Worm (Caenorhabditis elegans): ENCODE data around the gene nhr-36.

The nhr-36 gene

ce11 chrV:9224377-9224776 is 37.0 kb downstream of the nhr-36 start:
- TF ChIP-seq nhr-11 (tag; optimal IDR thresholded peaks at IDR 0.05) (no peak), eyg-1 (tag; optimal IDR thresholded peaks at IDR 0.05) (no peak)

- TF ChIP-seq ceh-9 (tag; optimal IDR thresholded peaks at IDR 0.05): no peak
- no peak for TF ChIP-seq sdc-2 (tag; optimal IDR thresholded peaks at IDR 0.05)
- no peak for TF ChIP-seq pros-1 (tag; optimal IDR thresholded peaks at IDR 0.05)
- no peak for TF ChIP-seq elt-4 (tag; optimal IDR thresholded peaks at IDR 0.05)
- no peak for TF ChIP-seq nhr-232 (tag; optimal IDR thresholded peaks at IDR 0.05)
- no peak for TF ChIP-seq ceh-48 (tag; optimal IDR thresholded peaks at IDR 0.05)
- no peak for TF ChIP-seq sox-4 (tag; optimal IDR thresholded peaks at IDR 0.05)
- TF ChIP-seq ceh-2 (tag; optimal IDR thresholded peaks at IDR 0.05): no peak
- no peak for TF ChIP-seq hlh-13 (GFP tag; optimal IDR thresholded peaks at IDR 0.05)
- no peak for TF ChIP-seq unc-86 (tag; optimal IDR thresholded peaks at IDR 0.05)
These were observed 38.6 kb downstream of the nhr-36 start for ce11 chrV:9222819-9223218.

ce11 chrV:9221566-9221965 is 39.8 kb downstream of the nhr-36 start, which contains the start of gene grd-6:
grd-6 (plus strand) TSS chrV:9221866.
- TF ChIP-seq fkh-6 (tag; optimal IDR thresholded peaks at IDR 0.05) (no peak), lim-6 (tag; optimal IDR thresholded peaks at IDR 0.05) (no peak), hlh-13 (GFP tag; optimal IDR thresholded peaks at IDR 0.05) (no peak), pha-2 (tag; optimal IDR thresholded peaks at IDR 0.05) (no peak), ceh-48 (tag; optimal IDR thresholded peaks at IDR 0.05) (no peak), hlh-15 (tag; optimal IDR thresholded peaks at IDR 0.05) (no peak), syd-9 (tag; optimal IDR thresholded peaks at IDR 0.05) (no peak), unc-42 (tag; optimal IDR thresholded peaks at IDR 0.05) (no peak), ceh-34 (tag; optimal IDR thresholded peaks at IDR 0.05) (no peak), ceh-31 (tag; optimal IDR thresholded peaks at IDR 0.05) (no peak), ceh-19 (GFP tag; optimal IDR thresholded peaks at IDR 0.05) (no peak), dve-1 (tag; optimal IDR thresholded peaks at IDR 0.05) (no peak), ztf-16 (tag; optimal IDR thresholded peaks at IDR 0.05) (no peak), C38D4.7 (GFP tag; optimal IDR thresholded peaks at IDR 0.05) (no peak), ahr-1 (tag; optimal IDR thresholded peaks at IDR 0.05) (no peak)

- TF ChIP-seq ceh-30 (tag; optimal IDR thresholded peaks at IDR 0.05) (no peak), nhr-232 (tag; optimal IDR thresholded peaks at IDR 0.05) (no peak), ama-1 (optimal IDR thresholded peaks at IDR 0.05) (no peak), unc-42 (tag; optimal IDR thresholded peaks at IDR 0.05) (peak; percentile 56), tbx-2 (tag; optimal IDR thresholded peaks at IDR 0.05) (no peak), pros-1 (tag; optimal IDR thresholded peaks at IDR 0.05) (no peak), syd-9 (tag; optimal IDR thresholded peaks at IDR 0.05) (no peak), ceh-24 (tag; optimal IDR thresholded peaks at IDR 0.05) (no peak), ceh-31 (tag; optimal IDR thresholded peaks at IDR 0.05) (peak; percentile 24), hlh-6 (tag; optimal IDR thresholded peaks at IDR 0.05) (no peak), dve-1 (tag; optimal IDR thresholded peaks at IDR 0.05) (no peak), dmd-4 (tag; optimal IDR thresholded peaks at IDR 0.05; ENCODE audit: borderline replicate concordance) (no peak), pax-1 (tag; optimal IDR thresholded peaks at IDR 0.05) (no peak), fkh-10 (GFP tag; optimal IDR thresholded peaks at IDR 0.05) (no peak), elt-2 (tag; optimal IDR thresholded peaks at IDR 0.05) (peak; percentile 15), ceh-2 (tag; optimal IDR thresholded peaks at IDR 0.05) (no peak), eyg-1 (tag; optimal IDR thresholded peaks at IDR 0.05) (no peak), hlh-15 (tag; optimal IDR thresholded peaks at IDR 0.05) (no peak), C08G9.2 (tag; optimal IDR thresholded peaks at IDR 0.05) (no peak), C38D4.7 (GFP tag; optimal IDR thresholded peaks at IDR 0.05) (no peak), zip-5 (tag; optimal IDR thresholded peaks at IDR 0.05) (no peak), fkh-6 (tag; optimal IDR thresholded peaks at IDR 0.05) (no peak), ceh-6 (GFP tag; optimal IDR thresholded peaks at IDR 0.05) (no peak), sox-4 (tag; optimal IDR thresholded peaks at IDR 0.05) (no peak), T23F11.4 (GFP tag; optimal IDR thresholded peaks at IDR 0.05) (no peak), ceh-14 (tag; optimal IDR thresholded peaks at IDR 0.05) (no peak), ceh-22 (tag; optimal IDR thresholded peaks at IDR 0.05) (no peak), nfya-1 (tag; optimal IDR thresholded peaks at IDR 0.05) (peak; percentile 29), hlh-30 (tag; optimal IDR thresholded peaks at IDR 0.05; ENCODE audit: insufficient read depth) (no peak), unc-86 (tag; optimal IDR thresholded peaks at IDR 0.05) (no peak), nhr-11 (tag; optimal IDR thresholded peaks at IDR 0.05) (no peak), pag-3 (tag; optimal IDR thresholded peaks at IDR 0.05; ENCODE audit: borderline replicate concordance) (no peak)
These were observed 40.9 kb downstream of the nhr-36 start for ce11 chrV:9220444-9220843.

Measured in whole organism, late embryonic.